Fruit fly (Drosophila melanogaster) whole organism, wandering third instar larva: ENCODE measurements around the gene haf.

Source experiments
- Abd-B ChIP-seq: fragments of >200 bp; optimal IDR thresholded peaks from 2 replicates; lab custom pipeline; 2017; ENCODE audit warnings: missing biosample characterization, missing genetic modification characterization
- CG32264 ChIP-seq: fragments of 200-800 bp; sonication (Bioruptor generic); optimal IDR thresholded peaks from 2 replicates; lab custom pipeline; 2016; ENCODE audit warnings: missing biosample characterization, missing genetic modification characterization
- CG9705 ChIP-seq: fragments of 200-800 bp; sonication (Bioruptor generic); optimal IDR thresholded peaks from 2 replicates; lab custom pipeline; 2018; ENCODE audit warnings: missing biosample characterization, mild to moderate bottlenecking, missing genetic modification characterization
- CrebA ChIP-seq: fragments of 200-800 bp; sonication (Bioruptor generic); optimal IDR thresholded peaks from 2 replicates; lab custom pipeline; 2016; ENCODE audit warnings: missing biosample characterization, mild to moderate bottlenecking, missing genetic modification characterization, borderline replicate concordance
- Dfd ChIP-seq: fragments of >200 bp; optimal IDR thresholded peaks from 2 replicates; lab custom pipeline; 2017; ENCODE audit warnings: missing biosample characterization, missing genetic modification characterization
- GATAd ChIP-seq: sonication (Bioruptor generic); optimal IDR thresholded peaks from 2 replicates; lab custom pipeline; 2016; ENCODE audit warnings: missing biosample characterization, missing genetic modification characterization
- HLH106 ChIP-seq: fragments of 200-800 bp; optimal IDR thresholded peaks from 3 replicates; lab custom pipeline; 2019; ENCODE audit warnings: missing biosample characterization, mild to moderate bottlenecking, missing genetic modification characterization, moderate library complexity
- Hnf4 ChIP-seq: fragments of 200-800 bp; sonication (Bioruptor generic); optimal IDR thresholded peaks from 2 replicates; lab custom pipeline; 2016; ENCODE audit warnings: missing biosample characterization, mild to moderate bottlenecking, missing genetic modification characterization
- Hr78 ChIP-seq: fragments of >200 bp; optimal IDR thresholded peaks from 2 replicates; lab custom pipeline; 2017; ENCODE audit warnings: missing biosample characterization, missing genetic modification characterization
- Hr83 ChIP-seq: fragments of 200-300 bp; sonication (Bioruptor generic); optimal IDR thresholded peaks from 2 replicates; lab custom pipeline; 2016; ENCODE audit warnings: missing biosample characterization, mild to moderate bottlenecking, missing genetic modification characterization, moderate library complexity; ENCODE audit not compliant: poor library complexity, severe bottlenecking
- Jra ChIP-seq: sonication (Bioruptor generic); optimal IDR thresholded peaks from 2 replicates; lab custom pipeline; 2016; ENCODE audit warnings: missing biosample characterization, missing genetic modification characterization
- Mio ChIP-seq: sonication (Bioruptor generic); optimal IDR thresholded peaks from 2 replicates; lab custom pipeline; 2016; ENCODE audit warnings: missing biosample characterization, missing genetic modification characterization
- Myc ChIP-seq: fragments of >200 bp; optimal IDR thresholded peaks from 2 replicates; lab custom pipeline; 2017
- N ChIP-seq: fragments of >200 bp; optimal IDR thresholded peaks from 2 replicates; lab custom pipeline; 2018; ENCODE audit warnings: missing biosample characterization, missing external identifiers, missing genetic modification characterization
- OdsH ChIP-seq: fragments of 200-800 bp; sonication (Bioruptor generic); optimal IDR thresholded peaks from 2 replicates; lab custom pipeline; 2016; ENCODE audit warnings: missing biosample characterization, mild to moderate bottlenecking, missing genetic modification characterization
- Rel ChIP-seq, 2 experiments: fragments of 200-800 bp; sonication (Bioruptor generic) in 1 of 2; optimal IDR thresholded peaks; 2 replicates in 1 of 2; 3 replicates in 1 of 2; lab custom pipeline; 2016 to 2019; ENCODE audit warnings: mild to moderate bottlenecking in 2 of 2, missing biosample characterization in 2 of 2, missing genetic modification characterization in 2 of 2, moderate library complexity in 1 of 2
- Sp1 ChIP-seq: fragments of 200-800 bp; sonication (Bioruptor generic); optimal IDR thresholded peaks from 3 replicates; lab custom pipeline; 2019; ENCODE audit warnings: missing biosample characterization, mild to moderate bottlenecking, missing genetic modification characterization, moderate library complexity
- br ChIP-seq: fragments of 200-800 bp; sonication (Bioruptor generic); optimal IDR thresholded peaks from 2 replicates; lab custom pipeline; 2016; ENCODE audit warnings: missing biosample characterization, missing genetic modification characterization
- dl ChIP-seq, 2 experiments: fragments of 175-275, 200-275 bp in 1 of 2; fragments of 200-275 bp in 1 of 2; sonication (Bioruptor generic); optimal IDR thresholded peaks; lab custom pipeline; 2018; ENCODE audit warnings: mild to moderate bottlenecking in 2 of 2, missing biosample characterization in 2 of 2, missing genetic modification characterization in 2 of 2, moderate library complexity in 2 of 2; ENCODE audit not compliant: partially characterized antibody in 2 of 2, insufficient read depth in 1 of 2
- dmrt93B ChIP-seq: fragments of 200-800 bp; sonication (Bioruptor generic); optimal IDR thresholded peaks from 2 replicates; lab custom pipeline; 2018; ENCODE audit warnings: missing biosample characterization, mild to moderate bottlenecking, missing genetic modification characterization
- dsf ChIP-seq: sonication (Bioruptor generic); optimal IDR thresholded peaks from 2 replicates; lab custom pipeline; 2016; ENCODE audit warnings: missing biosample characterization, missing genetic modification characterization, borderline replicate concordance
- ey ChIP-seq: fragments of 200-800 bp; sonication (Bioruptor generic); optimal IDR thresholded peaks from 2 replicates; lab custom pipeline; 2016; ENCODE audit warnings: missing biosample characterization, missing genetic modification characterization
- foxo ChIP-seq, 2 experiments: fragments of 200-800 bp; sonication (Bioruptor generic); optimal IDR thresholded peaks; 2 replicates in 1 of 2; 3 replicates in 1 of 2; lab custom pipeline; 2016 to 2017; ENCODE audit warnings: missing biosample characterization in 2 of 2, missing genetic modification characterization in 2 of 2
- fru ChIP-seq: fragments of 200-800 bp; sonication (Bioruptor generic); optimal IDR thresholded peaks from 3 replicates; lab custom pipeline; 2016; ENCODE audit warnings: missing biosample characterization, mild to moderate bottlenecking, missing genetic modification characterization
- h ChIP-seq: fragments of 200-800 bp; sonication (Bioruptor generic); optimal IDR thresholded peaks from 3 replicates; lab custom pipeline; 2016; ENCODE audit warnings: missing biosample characterization, mild to moderate bottlenecking, missing genetic modification characterization
- jim ChIP-seq: fragments of 175-275, 200-325 bp; sonication (Bioruptor generic); optimal IDR thresholded peaks from 2 replicates; lab custom pipeline; 2016; ENCODE audit warnings: missing biosample characterization, mild to moderate bottlenecking, missing genetic modification characterization
- pan ChIP-seq: fragments of >200 bp; optimal IDR thresholded peaks from 2 replicates; lab custom pipeline; 2017
- psq ChIP-seq: fragments of 200-800 bp; sonication (Bioruptor generic); optimal IDR thresholded peaks from 3 replicates; lab custom pipeline; 2017; ENCODE audit warnings: missing biosample characterization, mild to moderate bottlenecking, missing genetic modification characterization, moderate library complexity
- rgr ChIP-seq: fragments of 200-800 bp; sonication (Bioruptor generic); optimal IDR thresholded peaks from 3 replicates; lab custom pipeline; 2016; ENCODE audit warnings: missing biosample characterization, mild to moderate bottlenecking, missing genetic modification characterization
- sage ChIP-seq: fragments of 200-800 bp; sonication (Bioruptor generic); optimal IDR thresholded peaks from 2 replicates; lab custom pipeline; 2016; ENCODE audit warnings: missing biosample characterization, mild to moderate bottlenecking, missing genetic modification characterization
- sv ChIP-seq: fragments of 200-800 bp; sonication (Bioruptor generic); optimal IDR thresholded peaks from 3 replicates; lab custom pipeline; 2016; ENCODE audit warnings: missing biosample characterization, missing genetic modification characterization
- usp ChIP-seq: fragments of >200 bp; optimal IDR thresholded peaks from 2 replicates; lab custom pipeline; 2017; ENCODE audit warnings: missing biosample characterization, missing genetic modification characterization
- woc ChIP-seq: sonication (Bioruptor generic); optimal IDR thresholded peaks from 2 replicates; lab custom pipeline; 2016; ENCODE audit warnings: missing biosample characterization, mild to moderate bottlenecking, missing genetic modification characterization

The haf gene

DNA sequence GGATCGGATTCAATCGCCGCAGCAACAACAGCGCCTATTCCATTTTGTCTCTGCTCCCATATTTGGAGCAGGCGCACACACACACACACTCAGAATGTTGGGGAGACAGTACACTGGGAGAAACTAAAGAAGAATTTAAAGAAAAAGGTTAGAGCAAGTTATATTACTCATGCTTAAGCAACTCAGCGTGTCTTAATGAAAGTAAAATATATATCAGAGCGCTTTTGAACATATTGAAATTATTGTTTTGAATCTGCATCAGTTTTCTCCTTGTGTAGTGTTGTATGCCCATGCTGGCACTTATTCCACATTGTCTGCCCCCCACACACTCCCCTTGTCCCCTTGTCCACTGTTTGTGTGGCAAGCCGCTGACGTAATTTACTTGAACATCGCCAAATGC is 35.2 kb downstream of the haf start:
- TF ChIP-seq Hnf4 (GFP tag; lab: Kevin White, UChicago), result peak; percentile 11
- peak; percentile 71 for TF ChIP-seq h
- TF ChIP-seq CrebA (GFP tag; lab: Kevin White, UChicago), result no peak
- peak; percentile 76 for TF ChIP-seq sv (GFP tag; lab: Kevin White, UChicago)
- TF ChIP-seq Rel (GFP tag; optimal IDR thresholded peaks at IDR 0.05; lab: Kevin White, UChicago), result no peak
- TF ChIP-seq Rel (tag; optimal IDR thresholded peaks at IDR 0.05; lab: Kevin White, UChicago), result no peak
- peak in 1 of 2 experiments; percentile 58 for TF ChIP-seq foxo (GFP tag; optimal IDR thresholded peaks at IDR 0.05; lab: Kevin White, UChicago)
- TF ChIP-seq OdsH (GFP tag; lab: Kevin White, UChicago), result peak; percentile 17
- TF ChIP-seq N (GFP tag; lab: Kevin White, UChicago), result no peak
- TF ChIP-seq rgr (GFP tag; lab: Kevin White, UChicago), result peak; percentile 12
- peak; percentile 48 for TF ChIP-seq ey (GFP tag; lab: Kevin White, UChicago)
- no peak for TF ChIP-seq sage (GFP tag; lab: Kevin White, UChicago)
- peak; percentile 48 for TF ChIP-seq fru
- TF ChIP-seq, all 38 proteins: peak for 8

DNA sequence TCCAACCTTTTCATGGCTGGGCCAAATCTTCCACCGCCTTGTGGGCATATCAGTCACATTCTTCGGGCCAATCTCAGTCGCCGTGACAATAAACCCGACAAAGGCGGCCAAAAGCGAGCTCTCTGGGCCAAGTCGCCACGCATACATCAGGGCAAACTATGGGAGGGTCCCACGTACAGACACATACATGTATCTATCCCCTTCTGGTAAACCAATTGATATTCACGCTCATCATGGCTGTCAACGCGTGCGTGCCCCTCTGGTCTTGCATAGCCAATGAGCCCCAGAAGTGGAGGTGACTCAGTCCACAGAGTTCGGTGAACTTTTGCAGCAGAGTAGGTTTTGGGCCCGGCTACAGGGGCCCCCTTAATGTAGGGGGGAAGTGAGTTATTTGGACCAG is 41.8 kb downstream of the haf start:
- TF ChIP-seq ey (GFP tag; lab: Kevin White, UChicago), result no peak
- TF ChIP-seq h, result no peak
- no peak for TF ChIP-seq Hr78 (GFP tag; lab: Kevin White, UChicago)
- TF ChIP-seq usp (GFP tag; lab: Kevin White, UChicago), result no peak
- TF ChIP-seq Jra (GFP tag; lab: Kevin White, UChicago), result no peak
- TF ChIP-seq GATAd (GFP tag; lab: Kevin White, UChicago), result no peak
- no peak for TF ChIP-seq dmrt93B (GFP tag; lab: Kevin White, UChicago)
- no peak for TF ChIP-seq fru

DNA sequence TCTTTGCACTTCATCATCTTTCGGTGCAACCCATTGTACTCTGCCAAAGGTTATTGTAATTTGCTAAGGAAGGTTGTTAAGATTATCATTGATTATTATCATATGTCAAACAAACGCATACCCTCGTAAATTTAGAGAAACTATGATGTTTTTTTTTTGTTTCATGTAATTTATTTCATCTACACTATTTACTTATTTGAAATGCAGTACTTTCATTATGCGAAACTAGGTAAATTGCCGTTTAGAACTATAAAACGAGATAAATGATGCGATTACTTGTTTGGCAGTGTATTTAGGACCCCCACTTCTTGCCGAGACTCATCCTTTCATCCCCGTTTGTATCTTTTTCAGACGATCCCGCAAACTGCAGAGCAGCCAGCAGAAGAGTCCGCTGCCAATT is 48.9 kb downstream of the haf start:
- TF ChIP-seq ey (GFP tag; lab: Kevin White, UChicago), result no peak
- no peak for TF ChIP-seq CG9705 (GFP tag; lab: Kevin White, UChicago)
- TF ChIP-seq dmrt93B (GFP tag; lab: Kevin White, UChicago), result no peak
- no peak for TF ChIP-seq Hnf4 (GFP tag; lab: Kevin White, UChicago)
- no peak for TF ChIP-seq usp (GFP tag; lab: Kevin White, UChicago)
- no peak for TF ChIP-seq Abd-B (GFP tag; lab: Kevin White, UChicago)
- TF ChIP-seq dsf (GFP tag; lab: Kevin White, UChicago), result no peak

DNA sequence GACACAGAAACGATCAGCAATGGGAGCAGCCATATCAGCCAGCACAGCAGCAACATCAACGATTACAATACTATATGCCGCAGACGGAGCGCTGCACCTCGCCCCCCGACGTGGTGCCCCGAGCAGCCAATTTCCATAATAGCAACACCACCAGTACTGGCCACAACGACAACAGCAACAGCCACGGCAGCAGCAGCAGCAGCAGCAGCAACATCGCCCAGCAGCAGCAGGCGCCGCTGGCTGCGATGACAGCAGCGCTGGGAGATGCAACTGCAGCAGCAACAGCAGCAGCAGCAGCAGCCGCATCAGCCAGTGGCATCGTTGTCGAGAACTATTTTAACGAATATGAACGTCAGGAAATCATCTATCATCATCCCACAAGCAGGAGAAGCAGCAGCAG is 51.8 kb downstream of the haf start:
- TF ChIP-seq ey (GFP tag; lab: Kevin White, UChicago) (no peak), Dfd (GFP tag; lab: Kevin White, UChicago) (peak; percentile 78), foxo (GFP tag; optimal IDR thresholded peaks at IDR 0.05; lab: Kevin White, UChicago) (no peak)

DNA sequence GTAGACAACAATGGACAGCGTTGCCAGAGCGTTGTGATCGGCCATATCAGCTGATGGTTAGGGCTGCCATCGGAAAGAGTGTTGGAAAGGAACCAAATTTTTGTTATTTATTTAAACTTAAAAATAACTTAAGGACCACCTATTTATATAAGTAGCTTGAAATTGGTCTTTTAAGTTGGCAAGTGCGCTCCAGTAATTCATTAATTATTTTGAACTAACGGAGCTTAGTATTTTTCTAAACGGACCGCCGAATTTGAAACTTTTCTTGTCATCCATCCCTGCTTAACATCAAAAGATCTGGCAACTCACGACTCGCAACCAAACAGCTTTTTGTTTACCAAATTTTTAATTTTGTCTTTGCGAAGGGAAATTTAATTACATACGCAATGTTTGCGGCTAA is 56.2 kb downstream of the haf start, which contains the start of the genes Rab3GAP1 and CG14352:
Gene Rab3GAP1, minus strand, starts transcription at position 36 of the 400 bp plus-strand sequence.
Gene CG14352, plus strand, starts transcription at position 289 of the 400 bp plus-strand sequence.
- TF ChIP-seq Dfd (GFP tag; lab: Kevin White, UChicago) (peak; percentile 28), Myc (lab: Kevin White, UChicago) (no peak), Mio (GFP tag; lab: Kevin White, UChicago) (no peak), dmrt93B (GFP tag; lab: Kevin White, UChicago) (peak; percentile 75), GATAd (GFP tag; lab: Kevin White, UChicago) (peak; percentile 10), ey (GFP tag; lab: Kevin White, UChicago) (peak; percentile 86), rgr (GFP tag; lab: Kevin White, UChicago) (peak; percentile 85), dl (GFP tag; optimal IDR thresholded peaks at IDR 0.05; lab: Kevin White, UChicago; ENCODE audit: insufficient read depth in 1 of 2, partially characterized antibody in 2 of 2) (no peak), Rel (GFP tag; optimal IDR thresholded peaks at IDR 0.05; lab: Kevin White, UChicago) (no peak), Rel (tag; optimal IDR thresholded peaks at IDR 0.05; lab: Kevin White, UChicago) (peak; percentile 35), Abd-B (GFP tag; lab: Kevin White, UChicago) (no peak), CG32264 (peak; percentile 76), h (peak; percentile 88), Sp1 (peak; percentile 73), Hr78 (GFP tag; lab: Kevin White, UChicago) (no peak), pan (lab: Kevin White, UChicago) (no peak), HLH106 (peak; percentile 90), CG9705 (GFP tag; lab: Kevin White, UChicago) (peak; percentile 85), OdsH (GFP tag; lab: Kevin White, UChicago) (peak; percentile 74), sv (GFP tag; lab: Kevin White, UChicago) (peak; percentile 87), jim (no peak), woc (GFP tag; lab: Kevin White, UChicago) (peak; percentile 82), Jra (GFP tag; lab: Kevin White, UChicago) (peak; percentile 78), fru (peak; percentile 71), Hr83 (peak; percentile 68), foxo (GFP tag; optimal IDR thresholded peaks at IDR 0.05; lab: Kevin White, UChicago) (peak in 1 of 2 experiments; percentile 92), psq (GFP tag; lab: Kevin White, UChicago) (peak; percentile 69), sage (GFP tag; lab: Kevin White, UChicago) (no peak), br (peak; percentile 89), dsf (GFP tag; lab: Kevin White, UChicago) (peak; percentile 57)
- TF ChIP-seq, all 38 proteins: peak for 21
